Worm (Caenorhabditis elegans) whole organism, early embryonic: ENCODE results near the gene msp-36.

Experiments
- ama-1 ChIP-seq: fragments of 150-350 bp; optimal IDR thresholded peaks from 2 replicates; lab custom pipeline; 2014
- ets-7 ChIP-seq: sonication (generic microtip); optimal IDR thresholded peaks from 2 replicates; lab custom pipeline; 2016; ENCODE audit warnings: missing genotype, missing genetic modification characterization, missing compliant biosample characterization
- tra-4 ChIP-seq: sonication (generic microtip); optimal IDR thresholded peaks from 2 replicates; lab custom pipeline; 2017; ENCODE audit warnings: missing genetic modification characterization, missing compliant biosample characterization

- TF ChIP-seq ets-7 (tag; lab: Kevin White, UChicago) (no peak), tra-4 (no peak), ama-1 (no peak)
Measured at ce11 chrIV:10078003-10078402, 17.2 kb upstream of the msp-36 start.
